Fruit fly (Drosophila melanogaster): ENCODE measurements around the gene X11Lbeta.

Gene X11Lbeta

DNA sequence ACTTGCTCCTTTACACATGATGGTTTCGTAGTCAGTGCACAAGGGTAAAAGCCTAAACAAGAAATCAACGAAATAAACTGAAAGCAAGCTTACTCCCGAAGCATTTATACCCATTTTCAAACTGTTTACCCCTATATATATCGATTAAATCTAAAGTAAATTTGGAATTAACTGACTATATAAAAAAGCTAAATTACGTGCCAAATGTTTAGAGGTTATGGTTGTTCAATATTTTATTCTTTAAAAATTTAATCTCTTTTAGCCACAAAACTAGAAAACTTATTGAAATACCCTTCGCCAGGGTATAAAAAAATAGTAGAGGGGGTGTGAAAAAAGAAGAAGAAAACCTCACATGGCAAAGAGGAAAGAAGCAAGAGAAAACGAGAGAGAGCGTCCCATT is 104.3 kb downstream of the X11Lbeta start (continued):
- TF ChIP-seq CG10267 (tag; optimal IDR thresholded peaks at IDR 0.05) (peak; percentile 71), Ets97D (GFP tag; optimal IDR thresholded peaks at IDR 0.05) (no peak), CG15269 (tag; optimal IDR thresholded peaks at IDR 0.05) (peak; percentile 67), chinmo (GFP tag; IDR thresholded peaks at IDR 0.05; ENCODE audit: partially characterized antibody) (no peak), CG7786 (GFP tag; optimal IDR thresholded peaks at IDR 0.05) (peak; percentile 15), CG4424 (GFP tag; optimal IDR thresholded peaks at IDR 0.05) (peak; percentile 55), pum (GFP tag; optimal IDR thresholded peaks at IDR 0.05) (no peak), sc (optimal IDR thresholded peaks at IDR 0.05) (no peak), sc (GFP tag; optimal IDR thresholded peaks at IDR 0.05) (peak; percentile 36), ato (GFP tag; IDR thresholded peaks at IDR 0.05; ENCODE audit: partially characterized antibody) (no peak), nau (GFP tag; optimal IDR thresholded peaks at IDR 0.05) (peak; percentile 33), odd (GFP tag; optimal IDR thresholded peaks at IDR 0.05) (peak; percentile 29), Side (GFP tag; optimal IDR thresholded peaks at IDR 0.05) (peak; percentile 18), ash1 (GFP tag; optimal IDR thresholded peaks at IDR 0.05) (no peak), CG7839 (tag; optimal IDR thresholded peaks at IDR 0.05) (peak; percentile 74), ERR (GFP tag; optimal IDR thresholded peaks at IDR 0.05) (no peak), pan (optimal IDR thresholded peaks at IDR 0.05) (no peak), pan (GFP tag; optimal IDR thresholded peaks at IDR 0.05 in 1 of 2, IDR thresholded peaks at IDR 0.05 in 1 of 2) (peak in 1 of 2 experiments; percentile 63), CG12104 (GFP tag; optimal IDR thresholded peaks at IDR 0.05) (peak; percentile 6), CG30431 (GFP tag; optimal IDR thresholded peaks at IDR 0.05) (no peak), cato (GFP tag; optimal IDR thresholded peaks at IDR 0.05; ENCODE audit: borderline replicate concordance) (no peak), CG6683 (GFP tag; optimal IDR thresholded peaks at IDR 0.05) (peak; percentile 41), CG12299 (tag; optimal IDR thresholded peaks at IDR 0.05) (peak; percentile 25), pzg (GFP tag; optimal IDR thresholded peaks at IDR 0.05) (no peak), Dfd (GFP tag; optimal IDR thresholded peaks at IDR 0.05) (no peak), Optix (GFP tag; IDR thresholded peaks at IDR 0.05) (no peak), Bteb2 (GFP tag; optimal IDR thresholded peaks at IDR 0.05) (peak; percentile 9), CG11085 (GFP tag; IDR thresholded peaks at IDR 0.05) (no peak), CG1024 (GFP tag; IDR thresholded peaks at IDR 0.05) (0 out of 2 replicates have a peak, but pooled peaks have one; percentile 17), CG2875 (GFP tag; optimal IDR thresholded peaks at IDR 0.05) (peak; percentile 9), pb (GFP tag; optimal IDR thresholded peaks at IDR 0.05) (no peak), CG1602 (GFP tag; optimal IDR thresholded peaks at IDR 0.05) (peak; percentile 46), ewg (GFP tag; optimal IDR thresholded peaks at IDR 0.05) (no peak), NfI (GFP tag; optimal IDR thresholded peaks at IDR 0.05) (peak; percentile 41), CG14860 (GFP tag; IDR thresholded peaks at IDR 0.05; ENCODE audit: partially characterized antibody) (no peak), hth (optimal IDR thresholded peaks at IDR 0.05) (no peak), CG16815 (GFP tag; optimal IDR thresholded peaks at IDR 0.05) (peak; percentile 38), pfk (GFP tag; optimal IDR thresholded peaks at IDR 0.05) (no peak), CHES-1-like (GFP tag; optimal IDR thresholded peaks at IDR 0.05) (peak; percentile 30), Eip74EF (GFP tag; optimal IDR thresholded peaks at IDR 0.05) (peak in 1 of 2 experiments; percentile 27), CG15073 (GFP tag; optimal IDR thresholded peaks at IDR 0.05) (no peak), Blimp-1 (GFP tag; optimal IDR thresholded peaks at IDR 0.05) (peak; percentile 63), dpn (GFP tag; optimal IDR thresholded peaks at IDR 0.05) (peak; percentile 32 to 46), lab (GFP tag; optimal IDR thresholded peaks at IDR 0.05) (peak; percentile 62), Bdp1 (GFP tag; optimal IDR thresholded peaks at IDR 0.05) (no peak), unc-4 (GFP tag; IDR thresholded peaks at IDR 0.05; ENCODE audit: partially characterized antibody) (no peak), lmd (GFP tag; IDR thresholded peaks at IDR 0.05) (peak; percentile 54), CG3065 (GFP tag; optimal IDR thresholded peaks at IDR 0.05) (no peak), vnd (GFP tag; IDR thresholded peaks at IDR 0.05; ENCODE audit: partially characterized antibody) (no peak), zf30C (GFP tag; optimal IDR thresholded peaks at IDR 0.05) (no peak)
